Fruit fly (Drosophila melanogaster) whole organism, adult: ENCODE measurements around the gene CG34171.

Source experiments
- CG11617 ChIP-seq: fragments of 200-800 bp; sonication (Bioruptor generic); optimal IDR thresholded peaks from 2 replicates; lab custom pipeline; 2017; ENCODE audit warnings: mild to moderate bottlenecking, missing biosample characterization, missing genetic modification reagents, missing genetic modification characterization
- CG12768 ChIP-seq: fragments of 200-800 bp; sonication (Bioruptor generic); optimal IDR thresholded peaks from 2 replicates; lab custom pipeline; 2017; ENCODE audit warnings: missing biosample characterization, missing genetic modification characterization, mild to moderate bottlenecking, moderate library complexity, missing genetic modification reagents
- CG14711 ChIP-seq: fragments of 200-800 bp; sonication (Bioruptor generic); optimal IDR thresholded peaks from 2 replicates; lab custom pipeline; 2018; ENCODE audit warnings: missing biosample characterization, mild to moderate bottlenecking, missing genetic modification characterization, moderate library complexity
- CG1620 ChIP-seq: fragments of 200-800 bp; sonication (Bioruptor generic); optimal IDR thresholded peaks from 2 replicates; lab custom pipeline; 2016; ENCODE audit warnings: missing biosample characterization, missing genetic modification characterization
- CG33017 ChIP-seq: fragments of 200-800 bp; sonication (Bioruptor generic); optimal IDR thresholded peaks from 2 replicates; lab custom pipeline; 2018; ENCODE audit warnings: missing biosample characterization, mild to moderate bottlenecking, missing genetic modification characterization, moderate library complexity
- CG5204 ChIP-seq: fragments of 200-800 bp; sonication (Bioruptor generic); optimal IDR thresholded peaks from 2 replicates; lab custom pipeline; 2016; ENCODE audit warnings: missing biosample characterization, missing genetic modification characterization
- CG7045 ChIP-seq: fragments of 200-800 bp; sonication (Bioruptor generic); optimal IDR thresholded peaks from 2 replicates; lab custom pipeline; 2017; ENCODE audit warnings: missing biosample characterization, mild to moderate bottlenecking, missing genetic modification characterization
- CG7101 ChIP-seq: fragments of 200-800 bp; sonication (Bioruptor generic); optimal IDR thresholded peaks from 2 replicates; lab custom pipeline; 2018; ENCODE audit warnings: missing biosample characterization, mild to moderate bottlenecking, missing genetic modification characterization, moderate library complexity
- Clk ChIP-seq: fragments of 200-800 bp; sonication (Bioruptor generic); optimal IDR thresholded peaks from 2 replicates; lab custom pipeline; 2017; ENCODE audit warnings: missing biosample characterization, missing genetic modification characterization
- Crg-1 ChIP-seq: fragments of 200-800 bp; sonication (Bioruptor generic); optimal IDR thresholded peaks from 2 replicates; lab custom pipeline; 2016; ENCODE audit warnings: missing biosample characterization, missing genetic modification characterization
- Hr96 ChIP-seq: fragments of 200-800 bp; sonication (Bioruptor generic); optimal IDR thresholded peaks from 2 replicates; lab custom pipeline; 2016; ENCODE audit warnings: missing biosample characterization, missing genetic modification characterization
- Mnt ChIP-seq: fragments of 200-800 bp; sonication (Bioruptor generic); optimal IDR thresholded peaks from 2 replicates; lab custom pipeline; 2016; ENCODE audit warnings: missing biosample characterization, mild to moderate bottlenecking, missing genetic modification characterization
- bab1 ChIP-seq: fragments of 200-800 bp; sonication (Bioruptor generic); optimal IDR thresholded peaks from 3 replicates; lab custom pipeline; 2019; ENCODE audit warnings: missing biosample characterization, mild to moderate bottlenecking, missing genetic modification characterization, moderate library complexity
- cic ChIP-seq: fragments of 200-800 bp; sonication (Bioruptor generic); optimal IDR thresholded peaks from 2 replicates; lab custom pipeline; 2017; ENCODE audit warnings: missing biosample characterization, mild to moderate bottlenecking, missing genetic modification characterization, moderate library complexity
- cnc ChIP-seq, 2 experiments: fragments of >200 bp; optimal IDR thresholded peaks; 2 replicates each; lab custom pipeline; 2017
- kay ChIP-seq: fragments of 200-800 bp; sonication (Bioruptor generic); peaks from one replicate; lab custom pipeline; 2016; ENCODE audit warnings: missing biosample characterization, missing genetic modification characterization, borderline replicate concordance
- ovo ChIP-seq: fragments of 200-800 bp; sonication (Bioruptor generic); optimal IDR thresholded peaks from 2 replicates; lab custom pipeline; 2016; ENCODE audit warnings: missing biosample characterization, missing genetic modification characterization
- pad ChIP-seq: fragments of 200-800 bp; sonication (Bioruptor generic); optimal IDR thresholded peaks from 3 replicates; lab custom pipeline; 2017; ENCODE audit warnings: missing biosample characterization, missing genetic modification characterization, mild to moderate bottlenecking, moderate library complexity, missing genetic modification reagents
- tj ChIP-seq: fragments of 200-800 bp; sonication (Bioruptor generic); optimal IDR thresholded peaks from 3 replicates; lab custom pipeline; 2017; ENCODE audit warnings: missing biosample characterization, mild to moderate bottlenecking, missing genetic modification characterization, moderate library complexity
- toe ChIP-seq: fragments of 200-800 bp; sonication (Bioruptor generic); optimal IDR thresholded peaks from 2 replicates; lab custom pipeline; 2016; ENCODE audit warnings: missing biosample characterization, missing genetic modification characterization

The CG34171 gene

DNA sequence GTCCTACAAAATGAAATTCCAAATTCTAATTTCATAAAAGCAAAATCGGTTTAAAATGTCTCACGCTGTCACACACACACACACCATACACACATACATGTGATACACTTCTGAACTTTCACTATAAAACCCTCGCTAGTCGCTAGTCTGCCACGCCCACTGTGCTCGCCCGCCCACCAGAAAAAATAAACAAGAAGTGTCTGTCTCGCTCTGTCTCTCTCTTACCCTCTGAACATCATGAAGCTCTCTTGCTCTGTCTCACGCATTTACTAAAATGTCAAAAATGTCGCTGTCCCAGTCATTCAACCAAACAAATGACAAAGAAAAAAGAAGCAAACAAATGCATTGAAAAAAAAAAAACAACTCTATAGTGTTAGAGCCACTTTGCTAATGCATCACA, 9.4 kb downstream of the CG34171 start:
- no peak for TF ChIP-seq CG33017

DNA sequence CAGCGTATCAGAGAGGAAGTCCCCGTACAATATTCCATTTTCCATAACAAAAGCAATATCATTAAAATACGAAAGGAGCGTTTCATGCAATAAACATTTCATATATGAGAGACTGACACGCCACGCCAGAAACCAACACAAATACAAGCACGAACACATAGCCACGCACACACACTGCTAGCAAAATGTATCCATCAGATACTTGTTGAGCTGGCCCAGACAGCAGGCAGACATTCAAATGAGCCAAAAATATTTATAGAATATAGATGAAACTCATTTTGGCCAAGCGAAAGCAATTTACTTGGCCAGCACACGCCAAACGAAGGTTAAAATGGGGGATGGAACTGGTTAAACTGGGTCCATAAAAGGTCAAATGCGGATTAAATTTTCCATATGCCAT, 11.6 kb downstream of the CG34171 start:
- TF ChIP-seq CG11617 (GFP tag; lab: Kevin White, UChicago), result no peak
- TF ChIP-seq cic (GFP tag; lab: Kevin White, UChicago), result no peak
- TF ChIP-seq pad, result no peak
- TF ChIP-seq CG7101 (tag; lab: Kevin White, UChicago), result no peak
- no peak for TF ChIP-seq Clk (GFP tag; lab: Kevin White, UChicago)
- no peak for TF ChIP-seq cnc (optimal IDR thresholded peaks at IDR 0.05; lab: Kevin White, UChicago)
- no peak for TF ChIP-seq CG12768 (GFP tag; lab: Kevin White, UChicago)
- no peak for TF ChIP-seq CG14711 (tag; lab: Kevin White, UChicago)
- no peak for TF ChIP-seq toe (GFP tag; lab: Kevin White, UChicago)
- no peak for TF ChIP-seq Mnt (GFP tag; lab: Kevin White, UChicago)

DNA sequence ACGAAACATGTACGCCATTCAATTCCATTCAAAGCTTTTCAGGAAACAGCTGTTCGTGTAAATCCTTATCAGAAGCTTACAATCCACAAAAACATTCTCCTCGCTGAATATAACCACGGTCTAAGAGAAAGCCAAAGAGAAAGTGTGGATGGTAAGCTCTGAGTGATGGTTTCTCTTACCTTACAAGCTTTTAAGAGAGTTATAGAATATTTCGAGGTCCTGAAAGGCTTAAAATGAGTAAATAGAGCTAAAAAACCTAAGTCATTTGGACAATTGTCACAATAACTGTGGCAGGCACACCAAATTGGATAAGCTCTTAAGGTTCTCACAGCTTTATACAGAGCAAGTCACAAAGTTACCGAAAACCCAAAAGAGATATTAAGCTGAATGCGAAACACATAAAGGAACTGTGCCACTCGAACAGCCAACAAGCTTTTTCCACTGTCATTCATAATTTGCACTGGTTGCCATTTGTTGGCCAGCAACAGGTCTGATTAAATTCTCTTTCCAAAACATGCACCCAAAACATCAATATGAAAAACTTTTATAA, 17.0 kb downstream of the CG34171 start:
- TF ChIP-seq CG7045 (GFP tag; lab: Kevin White, UChicago) (no peak), Mnt (GFP tag; lab: Kevin White, UChicago) (no peak), tj (GFP tag; lab: Kevin White, UChicago) (no peak), bab1 (no peak), CG14711 (tag; lab: Kevin White, UChicago) (no peak), cnc (optimal IDR thresholded peaks at IDR 0.05; lab: Kevin White, UChicago) (no peak), CG11617 (GFP tag; lab: Kevin White, UChicago) (no peak), CG5204 (GFP tag; lab: Kevin White, UChicago) (no peak), ovo (no peak), Clk (GFP tag; lab: Kevin White, UChicago) (no peak), CG1620 (no peak), Crg-1 (GFP tag; lab: Kevin White, UChicago) (no peak), kay (GFP tag; lab: Kevin White, UChicago) (no peak), pad (no peak), CG33017 (no peak), Hr96 (no peak)
